Fruit fly (Drosophila melanogaster): ENCODE results near the gene VhaAC39-2.

Gene VhaAC39-2

DNA sequence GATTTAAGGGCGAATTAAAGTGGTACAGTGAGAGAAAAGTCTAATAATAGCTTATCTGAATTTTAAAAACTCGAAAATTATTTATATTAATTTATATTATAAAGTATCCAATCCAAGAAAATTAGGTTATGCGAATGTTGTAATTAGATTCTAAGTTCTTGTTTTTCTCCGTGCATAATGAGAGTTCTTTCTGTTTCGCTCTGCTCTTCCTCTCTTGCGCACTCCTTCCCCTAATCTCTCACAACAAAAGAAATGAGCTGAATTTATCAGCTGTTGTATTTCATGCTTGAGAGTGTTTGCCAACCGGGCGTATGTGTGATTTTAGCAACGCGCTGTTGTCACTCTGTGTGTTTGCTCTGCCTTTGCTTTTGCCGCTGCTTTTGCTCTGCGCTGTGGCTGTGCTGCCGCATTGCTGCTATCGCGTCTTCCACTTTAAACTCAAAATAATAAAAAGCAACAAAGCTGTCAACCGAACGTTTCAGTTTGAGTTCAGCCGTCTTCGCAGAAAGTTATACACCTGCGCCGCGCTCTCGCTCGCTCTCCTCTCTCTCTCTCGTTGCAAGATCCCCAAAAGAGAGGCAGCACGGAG, 14.4 kb upstream of the VhaAC39-2 start, which contains the start of gene CG46310 (continued):
- TF ChIP-seq CG15514 (GFP tag; optimal IDR thresholded peaks at IDR 0.05) = peak; percentile 55
- TF ChIP-seq Doc3 (GFP tag; IDR thresholded peaks at IDR 0.05; ENCODE audit: partially characterized antibody) = no peak
- TF ChIP-seq CG11456 (GFP tag; IDR thresholded peaks at IDR 0.05) = peak; percentile 88
- no peak for TF ChIP-seq CG9609 (GFP tag; optimal IDR thresholded peaks at IDR 0.05)
- peak; percentile 65 for TF ChIP-seq CoRest (tag; optimal IDR thresholded peaks at IDR 0.05)
- no peak for TF ChIP-seq cad (GFP tag; optimal IDR thresholded peaks at IDR 0.05)
- peak; percentile 86 for TF ChIP-seq CG18599 (GFP tag; optimal IDR thresholded peaks at IDR 0.05)
- no peak for TF ChIP-seq CG12236 (GFP tag; optimal IDR thresholded peaks at IDR 0.05)
- peak; percentile 56 for TF ChIP-seq CG2875 (GFP tag; optimal IDR thresholded peaks at IDR 0.05)
- peak; percentile 57 to 89 for TF ChIP-seq Trl (optimal IDR thresholded peaks at IDR 0.05)
- no peak for TF ChIP-seq Trl (GFP tag; optimal IDR thresholded peaks at IDR 0.05)
- peak; percentile 56; the same call in 1 of the 2 replicates for TF ChIP-seq CG6272 (GFP tag; IDR thresholded peaks at IDR 0.05)
- peak; percentile 70 for TF ChIP-seq caup (GFP tag; optimal IDR thresholded peaks at IDR 0.05; ENCODE audit: severe bottlenecking)
- peak; percentile 75 for TF ChIP-seq CG17328 (GFP tag; IDR thresholded peaks at IDR 0.05)
- TF ChIP-seq tin (GFP tag; optimal IDR thresholded peaks at IDR 0.05) = peak; percentile 45
- TF ChIP-seq seq (GFP tag; IDR thresholded peaks at IDR 0.05) = peak; percentile 43; the same call in 1 of the 2 replicates
- no peak; the same call in 1 of the 2 replicates for TF ChIP-seq amos (GFP tag; IDR thresholded peaks at IDR 0.05; ENCODE audit: partially characterized antibody)
- TF ChIP-seq dysf (GFP tag; IDR thresholded peaks at IDR 0.05) = peak; percentile 94
- no peak for TF ChIP-seq usp (GFP tag; optimal IDR thresholded peaks at IDR 0.05)
- peak; percentile 1 for TF ChIP-seq pb (GFP tag; optimal IDR thresholded peaks at IDR 0.05)
- TF ChIP-seq repo (GFP tag; optimal IDR thresholded peaks at IDR 0.05) = no peak
- TF ChIP-seq chinmo (GFP tag; IDR thresholded peaks at IDR 0.05; ENCODE audit: partially characterized antibody) = peak; percentile 81; the same call in 3 of the 4 replicates
- peak; percentile 52 for TF ChIP-seq Ssrp (tag; optimal IDR thresholded peaks at IDR 0.05)
- TF ChIP-seq HLH54F (GFP tag; optimal IDR thresholded peaks at IDR 0.05) = no peak
- peak; percentile 72 for TF ChIP-seq grau (tag; optimal IDR thresholded peaks at IDR 0.05)
- TF ChIP-seq Med (GFP tag) = peak; percentile 86
- TF ChIP-seq CG2202 (tag; optimal IDR thresholded peaks at IDR 0.05) = no peak
- TF ChIP-seq ase (GFP tag; IDR thresholded peaks at IDR 0.05) = peak; percentile 80; the same call in 2 of the 3 replicates
- TF ChIP-seq CG10565 (GFP tag; optimal IDR thresholded peaks at IDR 0.05) = no peak
- peak; percentile 76; the same call in 1 of the 2 replicates for TF ChIP-seq danr (GFP tag; IDR thresholded peaks at IDR 0.05)
- peak; percentile 52 for TF ChIP-seq salm (tag; optimal IDR thresholded peaks at IDR 0.05)
- TF ChIP-seq CG18764 (GFP tag; optimal IDR thresholded peaks at IDR 0.05) = peak; percentile 44
- no peak for TF ChIP-seq fd102C (GFP tag; optimal IDR thresholded peaks at IDR 0.05)
- peak; percentile 88 for TF ChIP-seq zfh1 (GFP tag; IDR thresholded peaks at IDR 0.05)
- peak; percentile 9 for TF ChIP-seq CG7928 (GFP tag; optimal IDR thresholded peaks at IDR 0.05)
- TF ChIP-seq pan (optimal IDR thresholded peaks at IDR 0.05) = no peak
- peak in 1 of 2 experiments; percentile 92 for TF ChIP-seq pan (GFP tag; optimal IDR thresholded peaks at IDR 0.05 in 1 of 2, IDR thresholded peaks at IDR 0.05 in 1 of 2)
- TF ChIP-seq CG4424 (GFP tag; optimal IDR thresholded peaks at IDR 0.05) = peak; percentile 59
- TF ChIP-seq CG6765 (GFP tag; optimal IDR thresholded peaks at IDR 0.05) = peak; percentile 17
- TF ChIP-seq CG7839 (tag; optimal IDR thresholded peaks at IDR 0.05) = peak; percentile 83
- TF ChIP-seq fru (optimal IDR thresholded peaks at IDR 0.05) = no peak
- TF ChIP-seq shn (GFP tag; optimal IDR thresholded peaks at IDR 0.05) = peak; percentile 0
- TF ChIP-seq CG31388 (GFP tag; optimal IDR thresholded peaks at IDR 0.05) = no peak
- peak; percentile 84 for TF ChIP-seq CG12769 (tag; optimal IDR thresholded peaks at IDR 0.05)
- TF ChIP-seq CG12219 (GFP tag; optimal IDR thresholded peaks at IDR 0.05) = peak; percentile 48
- no peak for TF ChIP-seq CG6791 (GFP tag; IDR thresholded peaks at IDR 0.05; ENCODE audit: partially characterized antibody)
- TF ChIP-seq CG34224 (GFP tag; IDR thresholded peaks at IDR 0.05; ENCODE audit: partially characterized antibody) = 0 out of 3 replicates have a peak, but pooled peaks have one; percentile 25
- TF ChIP-seq trem (tag; optimal IDR thresholded peaks at IDR 0.05) = peak; percentile 3
- TF ChIP-seq CG18476 (GFP tag; optimal IDR thresholded peaks at IDR 0.05) = peak; percentile 34
- TF ChIP-seq Atf6 (GFP tag; IDR thresholded peaks at IDR 0.05) = peak; percentile 81

Data from whole organism, embryonic.